Fruit fly (Drosophila melanogaster) whole organism, pupa: Measurements from ENCODE around the gene Ipk2.
A peak's percentile ranks its signal among the peaks of the same experiment; 100 is the strongest.

ENCODE experiments used
- CG10348 ChIP-seq: fragments of 200-800 bp; sonication (Bioruptor generic); IDR thresholded peaks from 2 replicates; pipeline ENCODE4 v1.3.6; 2022; ENCODE audit warnings: missing biosample characterization, missing genetic modification characterization
- CG14655 ChIP-seq: fragments of 200-800 bp; sonication (Bioruptor generic); optimal IDR thresholded peaks from 3 replicates; lab custom pipeline; 2017; ENCODE audit warnings: mild to moderate bottlenecking, missing biosample characterization, missing genetic modification reagents, missing genetic modification characterization
- EcR ChIP-seq: fragments of 200-800 bp; sonication (Bioruptor generic); optimal IDR thresholded peaks from 3 replicates; lab custom pipeline; 2019; ENCODE audit warnings: missing biosample characterization, missing genetic modification characterization, mild to moderate bottlenecking, moderate library complexity, missing genetic modification reagents
- Ets98B ChIP-seq: fragments of 200-800 bp; sonication (Bioruptor generic); IDR thresholded peaks from 2 replicates; pipeline ENCODE4 v1.3.6; 2022; ENCODE audit warnings: missing biosample characterization, missing genetic modification characterization
- Pif1A ChIP-seq: fragments of 200-800 bp; sonication (Bioruptor generic); optimal IDR thresholded peaks from 3 replicates; lab custom pipeline; 2016; ENCODE audit warnings: missing biosample characterization, missing genetic modification characterization
- Snoo ChIP-seq: fragments of 200-800 bp; sonication (Bioruptor generic); optimal IDR thresholded peaks from 3 replicates; lab custom pipeline; 2017; ENCODE audit warnings: missing biosample characterization, mild to moderate bottlenecking, missing genetic modification characterization, inconsistent platforms
- fd96Ca ChIP-seq: fragments of 200-800 bp; sonication (Bioruptor generic); IDR thresholded peaks from 3 replicates; pipeline ENCODE4 v1.3.6; 2022; ENCODE audit warnings: missing biosample characterization, missing genetic modification characterization
- rn ChIP-seq: fragments of 200-800 bp; sonication (Bioruptor generic); IDR thresholded peaks from 2 replicates; pipeline ENCODE4 v1.3.6; 2022; ENCODE audit warnings: missing biosample characterization, missing genetic modification characterization

DNA sequence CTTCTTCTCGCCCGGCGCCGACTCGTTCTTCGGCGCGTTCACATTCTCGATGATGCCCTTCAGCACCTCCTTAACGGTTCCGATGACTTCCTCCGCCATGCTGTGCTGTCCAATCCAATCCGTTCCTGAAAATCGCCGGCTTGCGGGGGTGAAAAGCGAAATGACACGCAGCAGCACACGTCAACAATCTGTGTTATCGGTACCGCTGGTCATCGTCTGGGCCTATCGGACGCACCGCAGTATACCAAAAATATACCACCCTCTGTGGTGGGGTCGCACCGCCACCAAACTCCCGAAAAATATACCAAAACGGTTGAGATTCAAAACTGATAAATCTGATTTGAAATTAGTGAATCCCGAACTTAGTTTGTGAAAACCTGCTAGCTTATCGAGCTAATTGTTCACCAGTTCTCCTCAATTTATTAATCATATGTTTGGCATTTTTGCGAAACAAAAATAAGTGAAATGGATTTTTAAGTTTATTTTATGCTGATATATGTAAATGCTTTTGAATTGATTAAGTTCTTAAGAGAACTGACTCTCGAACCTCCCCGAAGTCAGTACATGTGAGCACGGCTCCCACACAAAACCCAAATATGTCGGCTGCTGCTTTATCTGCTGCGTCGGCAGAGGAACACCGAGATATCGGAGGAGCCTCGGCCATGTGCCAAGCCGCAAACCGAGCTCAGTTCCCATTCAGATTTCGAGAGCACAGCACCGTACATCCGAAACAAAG lies 29.5 kb downstream of the Ipk2 start, which contains the start of the genes Spp and nAChRbeta3:
- TF ChIP-seq EcR (GFP tag; lab: Kevin White, UChicago) (no peak), Snoo (tag; lab: Kevin White, UChicago) (no peak), fd96Ca (no peak), CG14655 (GFP tag; lab: Kevin White, UChicago) (no peak), Ets98B (peak; percentile 17; the same call in 1 of the 2 replicates), Pif1A (GFP tag; lab: Kevin White, UChicago) (no peak), rn (GFP tag; lab: Robert Waterston, UW) (no peak), CG10348 (GFP tag; lab: Robert Waterston, UW) (no peak)
